Worm (Caenorhabditis elegans) whole organism, late embryonic: ENCODE measurements around the gene AH9.6.

Experiments used
- C08G9.2 ChIP-seq: sonication (generic microtip); optimal IDR thresholded peaks from 2 replicates; lab custom pipeline; 2016; ENCODE audit warnings: mild to moderate bottlenecking, missing genetic modification characterization, moderate library complexity, missing compliant biosample characterization
- T23F11.4 ChIP-seq: fragments of 200-800 bp; sonication (Bioruptor generic); optimal IDR thresholded peaks from 2 replicates; lab custom pipeline; 2018; ENCODE audit warnings: mild to moderate bottlenecking, missing genetic modification characterization, missing compliant biosample characterization
- ahr-1 ChIP-seq: sonication (generic microtip); optimal IDR thresholded peaks from 2 replicates; lab custom pipeline; 2016; ENCODE audit warnings: missing genetic modification characterization, missing compliant biosample characterization
- ama-1 ChIP-seq: fragments of 150-350 bp; optimal IDR thresholded peaks from 2 replicates; lab custom pipeline; 2014
- ceh-19 ChIP-seq: fragments of 200-800 bp; sonication (Bioruptor generic); optimal IDR thresholded peaks from 2 replicates; lab custom pipeline; 2018; ENCODE audit warnings: mild to moderate bottlenecking, missing genetic modification characterization, missing compliant biosample characterization
- ceh-2 ChIP-seq: sonication (generic microtip); optimal IDR thresholded peaks from 2 replicates; lab custom pipeline; 2016; ENCODE audit warnings: missing genotype, missing genetic modification characterization, missing compliant biosample characterization
- ceh-22 ChIP-seq: sonication (generic microtip); optimal IDR thresholded peaks from 2 replicates; lab custom pipeline; 2017; ENCODE audit warnings: missing biosample characterization, missing genetic modification characterization
- ceh-30 ChIP-seq: fragments of 150-350 bp; optimal IDR thresholded peaks from 2 replicates; lab custom pipeline; 2014; ENCODE audit warnings: missing biosample characterization, missing genetic modification characterization
- ceh-34 ChIP-seq: sonication (generic microtip); optimal IDR thresholded peaks from 2 replicates; lab custom pipeline; 2016; ENCODE audit warnings: mild to moderate bottlenecking, missing genetic modification characterization, missing compliant biosample characterization
- ceh-6 ChIP-seq: fragments of 200-800 bp; sonication (Bioruptor generic); optimal IDR thresholded peaks from 2 replicates; lab custom pipeline; 2018; ENCODE audit warnings: mild to moderate bottlenecking, missing genetic modification characterization, missing compliant biosample characterization
- ceh-9 ChIP-seq: sonication (generic microtip); optimal IDR thresholded peaks from 2 replicates; lab custom pipeline; 2016; ENCODE audit warnings: mild to moderate bottlenecking, missing genetic modification characterization, inconsistent platforms, missing compliant biosample characterization
- che-1 ChIP-seq: sonication (generic microtip); optimal IDR thresholded peaks from 2 replicates; lab custom pipeline; 2016; ENCODE audit warnings: mild to moderate bottlenecking, missing genetic modification characterization, missing compliant biosample characterization
- dmd-4 ChIP-seq: sonication (generic microtip); optimal IDR thresholded peaks from 2 replicates; lab custom pipeline; 2016; ENCODE audit warnings: borderline replicate concordance, missing genetic modification characterization, missing compliant biosample characterization
- elt-2 ChIP-seq: sonication (generic microtip); optimal IDR thresholded peaks from 2 replicates; lab custom pipeline; 2016; ENCODE audit warnings: missing genetic modification reagents, missing genetic modification characterization, missing compliant biosample characterization
- ets-4 ChIP-seq: sonication (generic microtip); optimal IDR thresholded peaks from 2 replicates; lab custom pipeline; 2016; ENCODE audit warnings: missing genetic modification characterization, missing compliant biosample characterization
- eyg-1 ChIP-seq: sonication (generic microtip); optimal IDR thresholded peaks from 2 replicates; lab custom pipeline; 2016; ENCODE audit warnings: missing genotype, missing genetic modification characterization, missing compliant biosample characterization
- fax-1 ChIP-seq: sonication (generic microtip); optimal IDR thresholded peaks from 2 replicates; lab custom pipeline; 2016; ENCODE audit warnings: missing genotype, missing genetic modification characterization, missing compliant biosample characterization
- fkh-6 ChIP-seq: sonication (generic microtip); optimal IDR thresholded peaks from 2 replicates; lab custom pipeline; 2016; ENCODE audit warnings: missing genetic modification characterization, missing compliant biosample characterization
- gmeb-2 ChIP-seq: sonication (generic microtip); optimal IDR thresholded peaks from 2 replicates; lab custom pipeline; 2016; ENCODE audit warnings: missing genetic modification characterization, inconsistent platforms, missing compliant biosample characterization
- hlh-30 ChIP-seq: sonication (generic microtip); optimal IDR thresholded peaks from 2 replicates; lab custom pipeline; 2017; ENCODE audit warnings: antibody characterized with exemption, missing genetic modification characterization, missing compliant biosample characterization; ENCODE audit not compliant: insufficient read depth
- hlh-6 ChIP-seq: sonication (generic microtip); optimal IDR thresholded peaks from 2 replicates; lab custom pipeline; 2016; ENCODE audit warnings: missing genotype, missing genetic modification characterization, missing compliant biosample characterization
- mec-3 ChIP-seq: sonication (generic microtip); optimal IDR thresholded peaks from 2 replicates; lab custom pipeline; 2016; ENCODE audit warnings: borderline replicate concordance, missing genetic modification characterization, missing compliant biosample characterization
- nfya-1 ChIP-seq: sonication (generic microtip); optimal IDR thresholded peaks from 2 replicates; lab custom pipeline; 2017; ENCODE audit warnings: missing genetic modification characterization, mild to moderate bottlenecking, missing compliant biosample characterization, antibody characterized with exemption, moderate library complexity
- nhr-11 ChIP-seq: fragments of 150-350 bp; optimal IDR thresholded peaks from 2 replicates; lab custom pipeline; 2014; ENCODE audit warnings: missing biosample characterization, missing genetic modification characterization
- nhr-232 ChIP-seq: sonication (generic microtip); optimal IDR thresholded peaks from 2 replicates; lab custom pipeline; 2016; ENCODE audit warnings: missing genetic modification characterization, missing compliant biosample characterization
- npax-4 ChIP-seq: sonication (generic microtip); optimal IDR thresholded peaks from 2 replicates; lab custom pipeline; 2016; ENCODE audit warnings: missing genetic modification characterization, missing compliant biosample characterization
- pat-9 ChIP-seq: fragments of 200-800 bp; sonication (Bioruptor generic); optimal IDR thresholded peaks from 2 replicates; lab custom pipeline; 2018; ENCODE audit warnings: mild to moderate bottlenecking, missing genetic modification characterization, moderate library complexity, missing compliant biosample characterization
- pha-2 ChIP-seq: sonication (generic microtip); optimal IDR thresholded peaks from 2 replicates; lab custom pipeline; 2017; ENCODE audit warnings: mild to moderate bottlenecking, missing genetic modification characterization, missing compliant biosample characterization
- sdc-2 ChIP-seq: sonication (generic microtip); optimal IDR thresholded peaks from 2 replicates; lab custom pipeline; 2016; ENCODE audit warnings: missing genotype, missing genetic modification characterization, missing compliant biosample characterization
- sox-4 ChIP-seq: sonication (generic microtip); optimal IDR thresholded peaks from 2 replicates; lab custom pipeline; 2017; ENCODE audit warnings: mild to moderate bottlenecking, missing genetic modification characterization, inconsistent platforms, missing compliant biosample characterization
- syd-9 ChIP-seq: sonication (generic microtip); optimal IDR thresholded peaks from 2 replicates; lab custom pipeline; 2016; ENCODE audit warnings: mild to moderate bottlenecking, missing genetic modification characterization, moderate library complexity, missing compliant biosample characterization
- tbx-2 ChIP-seq: sonication (generic microtip); optimal IDR thresholded peaks from 2 replicates; lab custom pipeline; 2016; ENCODE audit warnings: missing genetic modification characterization, missing compliant biosample characterization
- tbx-7 ChIP-seq: sonication (generic microtip); optimal IDR thresholded peaks from 2 replicates; lab custom pipeline; 2016; ENCODE audit warnings: missing genotype, missing genetic modification characterization, missing compliant biosample characterization
- unc-42 ChIP-seq: sonication (generic microtip); optimal IDR thresholded peaks from 2 replicates; lab custom pipeline; 2016; ENCODE audit warnings: missing genotype, missing genetic modification characterization, missing compliant biosample characterization

AH9.6 gene

DNA sequence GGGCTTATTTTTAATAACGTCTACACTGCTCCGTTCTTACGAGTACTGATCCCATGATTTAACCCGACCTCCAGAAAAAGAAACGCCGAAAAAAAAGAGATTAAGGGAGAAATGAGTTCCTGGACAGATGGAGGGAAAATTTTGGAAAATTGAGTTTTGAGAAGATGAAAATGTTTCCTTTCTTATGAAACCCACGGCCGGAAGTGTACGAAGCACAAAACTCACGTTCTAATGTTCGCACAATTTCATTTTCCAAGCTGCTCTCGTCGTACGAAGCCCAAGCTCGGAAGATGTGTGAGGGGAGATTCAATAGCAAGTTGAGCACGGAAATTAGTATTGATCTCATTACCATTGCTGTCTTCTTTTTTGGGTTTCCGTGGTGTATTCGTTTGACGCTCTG lies 3.5 kb upstream of the AH9.6 start:
- peak; percentile 70 for TF ChIP-seq unc-42 (tag; lab: Kevin White, UChicago)
- TF ChIP-seq pha-2 (tag; lab: Kevin White, UChicago) = no peak

DNA sequence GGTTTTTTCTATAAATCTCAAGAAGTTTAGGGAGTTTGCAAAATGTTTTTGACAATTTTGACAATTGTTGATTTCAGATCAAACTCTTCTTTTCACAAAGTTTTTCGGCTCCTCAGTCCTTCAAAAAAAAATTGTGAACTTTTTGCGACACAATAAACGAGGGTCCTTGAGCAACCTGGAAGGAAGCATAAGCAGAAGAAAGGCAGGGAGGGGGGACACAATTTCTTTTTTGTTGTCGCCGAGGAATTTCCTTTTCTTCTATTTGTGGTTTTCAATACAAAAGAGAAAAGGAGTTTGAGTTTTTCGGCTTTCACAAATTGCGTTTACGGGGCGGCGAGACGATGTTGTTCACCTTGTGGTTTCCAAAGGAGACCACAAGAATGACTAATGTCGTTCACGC lies 1.2 kb downstream of the AH9.6 start:
- peak; percentile 19 for TF ChIP-seq unc-42 (tag; lab: Kevin White, UChicago)
- TF ChIP-seq che-1 = no peak

DNA sequence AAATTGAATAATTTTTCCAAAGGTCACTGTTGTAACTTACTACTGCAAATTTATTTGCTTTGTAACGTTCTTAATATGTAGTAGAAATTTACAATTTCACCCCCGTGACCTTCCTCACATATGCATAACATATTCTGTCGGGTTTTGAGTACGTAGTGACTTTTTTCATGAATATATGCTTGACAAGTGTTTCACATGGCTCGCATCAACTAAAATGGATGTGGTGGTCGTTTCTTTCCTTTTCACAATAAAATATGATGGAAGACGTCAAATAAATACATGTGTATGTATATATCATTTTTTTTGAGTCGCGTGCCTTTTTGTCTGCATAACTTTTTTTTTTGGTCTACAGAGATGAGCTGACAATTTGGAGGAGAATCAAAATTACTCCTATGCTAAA lies 1.6 kb downstream of the AH9.6 start:
- TF ChIP-seq ceh-9 (tag; lab: Kevin White, UChicago) (no peak), sdc-2 (tag; lab: Kevin White, UChicago) (no peak), ahr-1 (tag; lab: Kevin White, UChicago) (no peak), hlh-30 (tag; lab: Kevin White, UChicago) (no peak), ceh-2 (tag; lab: Kevin White, UChicago) (no peak), npax-4 (tag; lab: Kevin White, UChicago) (no peak), unc-42 (tag; lab: Kevin White, UChicago) (no peak), tbx-2 (tag; lab: Kevin White, UChicago) (no peak), tbx-7 (tag; lab: Kevin White, UChicago) (no peak), hlh-6 (tag; lab: Kevin White, UChicago) (no peak), ceh-19 (no peak), C08G9.2 (tag; lab: Kevin White, UChicago) (no peak), eyg-1 (no peak), ama-1 (no peak)

DNA sequence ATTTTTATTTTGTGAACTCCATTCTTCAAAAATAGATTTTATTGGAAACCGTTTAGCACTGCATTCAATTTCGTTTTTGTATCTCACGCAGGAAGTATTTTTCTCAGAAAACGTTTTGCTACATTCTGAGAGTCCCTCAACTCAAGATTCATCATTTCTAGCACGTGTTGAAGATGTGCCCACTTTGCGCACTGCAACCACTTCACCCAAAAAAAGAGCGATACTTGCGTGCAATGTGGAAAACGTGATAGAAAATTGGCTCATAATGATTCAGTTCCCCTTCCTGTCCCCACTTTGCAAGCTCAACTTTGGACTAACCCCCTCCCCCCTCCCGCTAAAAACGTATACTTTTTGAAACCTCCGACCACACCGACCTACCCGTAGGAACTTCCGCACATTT lies 2.9 kb downstream of the AH9.6 start:
- TF ChIP-seq ceh-30 (tag; lab: Kevin White, UChicago) = no peak
- TF ChIP-seq elt-2 (tag; lab: Kevin White, UChicago) = no peak
- TF ChIP-seq ceh-19 = no peak
- TF ChIP-seq nfya-1 (tag; lab: Kevin White, UChicago) = no peak
- no peak for TF ChIP-seq syd-9 (tag; lab: Kevin White, UChicago)
- TF ChIP-seq ceh-22 = no peak
- no peak for TF ChIP-seq ceh-9 (tag; lab: Kevin White, UChicago)
- TF ChIP-seq nhr-232 (tag; lab: Kevin White, UChicago) = no peak

DNA sequence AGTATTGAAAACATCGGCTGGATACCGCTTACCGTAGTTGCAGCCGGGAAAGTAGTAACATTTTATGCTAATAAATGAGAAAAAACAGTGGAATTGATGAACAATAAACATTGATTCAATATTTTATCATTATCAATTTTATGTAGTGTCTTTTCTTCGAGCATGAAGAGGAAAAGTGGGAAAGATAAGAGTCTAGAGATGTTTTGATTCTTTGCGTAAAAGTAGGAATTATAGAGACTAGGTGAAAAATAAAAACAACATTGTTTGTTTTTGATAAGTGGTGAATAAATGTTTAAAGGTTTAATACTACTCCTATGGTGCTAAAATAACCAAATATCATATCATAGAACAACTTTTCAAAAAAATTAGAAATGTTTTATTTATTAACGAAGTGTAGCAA lies 5.5 kb downstream of the AH9.6 start:
- TF ChIP-seq ahr-1 (tag; lab: Kevin White, UChicago) (no peak), mec-3 (tag; lab: Kevin White, UChicago) (no peak), ceh-6 (no peak), dmd-4 (no peak), gmeb-2 (tag; lab: Kevin White, UChicago) (no peak), sox-4 (tag; lab: Kevin White, UChicago) (no peak), fkh-6 (tag; lab: Kevin White, UChicago) (no peak), unc-42 (tag; lab: Kevin White, UChicago) (no peak), fax-1 (tag; lab: Kevin White, UChicago) (no peak), ets-4 (tag; lab: Kevin White, UChicago) (no peak), pat-9 (tag; lab: Kevin White, UChicago) (no peak), hlh-6 (tag; lab: Kevin White, UChicago) (no peak), T23F11.4 (GFP tag; lab: Kevin White, UChicago) (no peak), ceh-34 (no peak), sdc-2 (tag; lab: Kevin White, UChicago) (no peak), nhr-11 (tag; lab: Kevin White, UChicago) (no peak)
